Fruit fly (Drosophila melanogaster) whole organism: ENCODE data around the gene CG2017.

Source experiments
- CG8478 ChIP-seq: fragments of >200 bp; optimal IDR thresholded peaks from 2 replicates; lab custom pipeline; 2018; ENCODE audit warnings: inconsistent platforms
- EcR ChIP-seq, 2 experiments: fragments of >200 bp; optimal IDR thresholded peaks; 2 replicates each; lab custom pipeline; 2017; ENCODE audit warnings: missing biosample characterization in 2 of 2, missing genetic modification characterization in 2 of 2, missing genetic modification reagents in 2 of 2
- pan ChIP-seq: fragments of >200 bp; optimal IDR thresholded peaks from 2 replicates; lab custom pipeline; 2017
- psq ChIP-seq: fragments of >200 bp; optimal IDR thresholded peaks from 2 replicates; lab custom pipeline; 2017
- usp ChIP-seq: fragments of >200 bp; optimal IDR thresholded peaks from 2 replicates; lab custom pipeline; 2017; ENCODE audit warnings: missing biosample characterization, missing genetic modification characterization, mixed read lengths

dm6 chr3R:5840870-5841269, 21.3 kb downstream of the CG2017 start, which contains the start of gene CG1213:
- TF ChIP-seq CG8478 (lab: Kevin White, UChicago) (no peak), pan (lab: Kevin White, UChicago) (no peak), psq (lab: Kevin White, UChicago) (no peak), usp (GFP tag; lab: Kevin White, UChicago) (no peak), EcR (GFP tag; optimal IDR thresholded peaks at IDR 0.05; lab: Kevin White, UChicago) (no peak)
